Worm (Caenorhabditis elegans) whole organism, L4 larva: ENCODE data around the gene cnc-7.

Source experiments
- F26F4.8 ChIP-seq: fragments of 200-800 bp; sonication (Bioruptor generic); conservative IDR thresholded peaks from 2 replicates; pipeline ENCODE4 v1.3.6; 2022; ENCODE audit warnings: missing genetic modification characterization, missing compliant biosample characterization
- Y48G9A.11 ChIP-seq: fragments of 200-800 bp; sonication (Bioruptor generic); IDR thresholded peaks from 2 replicates; pipeline ENCODE4 v1.3.6; 2022; ENCODE audit warnings: missing genetic modification reagents, missing genetic modification characterization, missing compliant biosample characterization
- ZK546.5 ChIP-seq, 2 experiments: sonication (generic microtip); optimal IDR thresholded peaks; 2 replicates each; lab custom pipeline; 2017; ENCODE audit warnings: missing biosample characterization in 2 of 2, missing genetic modification characterization in 2 of 2
- aha-1 ChIP-seq: fragments of 150-350 bp; peaks from one replicate; lab custom pipeline; 2014; ENCODE audit warnings: missing biosample characterization, missing genetic modification characterization
- arid-1 ChIP-seq: fragments of 200-800 bp; sonication (Bioruptor generic); conservative IDR thresholded peaks from 2 replicates; pipeline ENCODE4 v1.3.6; 2022; ENCODE audit warnings: missing genetic modification reagents, missing genetic modification characterization, missing compliant biosample characterization
- attf-4 ChIP-seq: sonication (generic microtip); optimal IDR thresholded peaks from 3 replicates; lab custom pipeline; 2017; ENCODE audit warnings: missing biosample characterization, missing genetic modification characterization
- ceh-62 ChIP-seq: sonication (generic microtip); optimal IDR thresholded peaks from 2 replicates; lab custom pipeline; 2017; ENCODE audit warnings: missing biosample characterization, missing genetic modification characterization
- daf-16 ChIP-seq, 3 experiments: sonication (generic microtip); optimal IDR thresholded peaks; 2 replicates each; lab custom pipeline; 2016 to 2017; ENCODE audit warnings: missing genetic modification characterization in 3 of 3, missing genetic modification reagents in 3 of 3, mild to moderate bottlenecking in 2 of 3, missing compliant biosample characterization in 2 of 3, missing biosample characterization in 1 of 3, moderate library complexity in 1 of 3
- dpl-1 ChIP-seq: fragments of 150-350 bp; optimal IDR thresholded peaks from 2 replicates; lab custom pipeline; 2014; ENCODE audit warnings: missing biosample characterization, missing genetic modification reagents, missing genetic modification characterization
- duxl-1 ChIP-seq: sonication (generic microtip); optimal IDR thresholded peaks from 2 replicates; lab custom pipeline; 2016; ENCODE audit warnings: mild to moderate bottlenecking, missing genetic modification characterization, moderate library complexity, missing compliant biosample characterization; ENCODE audit not compliant: poor library complexity
- dve-1 ChIP-seq: sonication (generic microtip); optimal IDR thresholded peaks from 2 replicates; lab custom pipeline; 2017; ENCODE audit warnings: antibody characterized with exemption, mild to moderate bottlenecking, missing genetic modification characterization, missing compliant biosample characterization; ENCODE audit not compliant: insufficient read depth
- egl-43 ChIP-seq: fragments of 200-800 bp; sonication (Bioruptor generic); IDR thresholded peaks from 2 replicates; pipeline ENCODE4 v1.3.6; 2022; ENCODE audit warnings: missing genetic modification reagents, missing genetic modification characterization, missing compliant biosample characterization
- hlh-11 ChIP-seq: fragments of 200-800 bp; sonication (Bioruptor generic); optimal IDR thresholded peaks from 2 replicates; lab custom pipeline; 2018; ENCODE audit warnings: mild to moderate bottlenecking, missing genetic modification characterization, missing compliant biosample characterization
- hlh-30 ChIP-seq: sonication (generic microtip); optimal IDR thresholded peaks from 2 replicates; lab custom pipeline; 2017; ENCODE audit warnings: antibody characterized with exemption, mild to moderate bottlenecking, missing genetic modification characterization, missing compliant biosample characterization; ENCODE audit not compliant: insufficient read depth
- lim-7 ChIP-seq: fragments of 200-800 bp; sonication (Bioruptor generic); IDR thresholded peaks from 2 replicates; pipeline ENCODE4 v1.3.6; 2022; ENCODE audit warnings: missing genetic modification characterization, missing compliant biosample characterization
- lin-1 ChIP-seq: fragments of 200-800 bp; sonication (Bioruptor generic); IDR thresholded peaks from 2 replicates; pipeline ENCODE4 v1.3.6; 2022; ENCODE audit warnings: missing genetic modification reagents, missing genetic modification characterization, missing compliant biosample characterization
- lsy-2 ChIP-seq, 2 experiments: fragments of 150-350 bp in 1 of 2; sonication (generic microtip) in 1 of 2; optimal IDR thresholded peaks; 2 replicates each; lab custom pipeline; 2014 to 2017; ENCODE audit warnings: missing biosample characterization in 2 of 2, missing genetic modification characterization in 2 of 2
- mdl-1 ChIP-seq, 2 experiments: fragments of 150-350 bp in 1 of 2; sonication (generic microtip) in 1 of 2; optimal IDR thresholded peaks; 2 replicates each; lab custom pipeline; 2014 to 2017; ENCODE audit warnings: missing biosample characterization in 2 of 2, missing genetic modification characterization in 2 of 2
- mep-1 ChIP-seq: fragments of 150-350 bp; sonication (generic microtip); optimal IDR thresholded peaks from 3 replicates; lab custom pipeline; 2014; ENCODE audit warnings: missing biosample characterization, missing genetic modification characterization
- mxl-3 ChIP-seq: fragments of 200-800 bp; sonication (Bioruptor generic); optimal IDR thresholded peaks from 2 replicates; lab custom pipeline; 2018; ENCODE audit warnings: mild to moderate bottlenecking, missing genetic modification characterization, missing compliant biosample characterization
- nhr-11 ChIP-seq: fragments of 150-350 bp; optimal IDR thresholded peaks from 2 replicates; lab custom pipeline; 2014; ENCODE audit warnings: missing biosample characterization, missing genetic modification characterization
- nhr-111 ChIP-seq: fragments of 200-800 bp; sonication (Bioruptor generic); optimal IDR thresholded peaks from 2 replicates; lab custom pipeline; 2018; ENCODE audit warnings: mild to moderate bottlenecking, missing genetic modification characterization, missing compliant biosample characterization
- nhr-237 ChIP-seq: sonication (generic microtip); optimal IDR thresholded peaks from 2 replicates; lab custom pipeline; 2017; ENCODE audit warnings: missing biosample characterization, missing genetic modification characterization
- nhr-25 ChIP-seq: sonication (generic microtip); optimal IDR thresholded peaks from 2 replicates; lab custom pipeline; 2017; ENCODE audit warnings: missing genetic modification characterization, mild to moderate bottlenecking, missing compliant biosample characterization, antibody characterized with exemption, moderate library complexity, borderline replicate concordance; ENCODE audit not compliant: insufficient read depth
- nhr-28 ChIP-seq: fragments of 150-350 bp; optimal IDR thresholded peaks from 2 replicates; lab custom pipeline; 2014; ENCODE audit warnings: missing biosample characterization, missing genetic modification characterization
- nhr-42 ChIP-seq: fragments of 200-800 bp; sonication (Bioruptor generic); IDR thresholded peaks from 2 replicates; pipeline ENCODE4 v1.3.6; 2022; ENCODE audit warnings: missing genetic modification characterization, missing compliant biosample characterization
- nhr-48 ChIP-seq: sonication (generic microtip); optimal IDR thresholded peaks from 2 replicates; lab custom pipeline; 2016; ENCODE audit warnings: mild to moderate bottlenecking, missing genetic modification characterization, missing compliant biosample characterization
- php-3 ChIP-seq: fragments of 200-800 bp; sonication (Bioruptor generic); IDR thresholded peaks from 2 replicates; pipeline ENCODE4 v1.3.6; 2022; ENCODE audit warnings: missing genetic modification reagents, missing genetic modification characterization, missing compliant biosample characterization
- set-16 ChIP-seq: fragments of 200-800 bp; sonication (Bioruptor generic); IDR thresholded peaks from 2 replicates; pipeline ENCODE4 v1.3.6; 2022; ENCODE audit warnings: missing genetic modification reagents, missing genetic modification characterization, missing compliant biosample characterization
- snpc-4 ChIP-seq: fragments of 150-350 bp; optimal IDR thresholded peaks from 2 replicates; lab custom pipeline; 2014; ENCODE audit warnings: missing biosample characterization, missing genetic modification characterization
- spr-3 ChIP-seq: fragments of 200-800 bp; sonication (Bioruptor generic); optimal IDR thresholded peaks from 2 replicates; lab custom pipeline; 2018; ENCODE audit warnings: mild to moderate bottlenecking, missing genetic modification characterization, missing compliant biosample characterization
- unc-39 ChIP-seq: sonication (generic microtip); optimal IDR thresholded peaks from 2 replicates; lab custom pipeline; 2017; ENCODE audit warnings: missing biosample characterization, missing genetic modification characterization
- unc-62 ChIP-seq, 3 experiments: fragments of 150-350 bp in 1 of 3; sonication (generic microtip); optimal IDR thresholded peaks in 2 of 3; peaks in 1 of 3; 1 replicate in 1 of 3; 2 replicates in 2 of 3; lab custom pipeline; 2014 to 2017; ENCODE audit warnings: missing biosample characterization in 3 of 3, missing genetic modification characterization in 3 of 3, missing genetic modification reagents in 3 of 3, missing genotype in 1 of 3
- ztf-11 ChIP-seq: fragments of 150-350 bp; optimal IDR thresholded peaks from 2 replicates; lab custom pipeline; 2014; ENCODE audit warnings: missing biosample characterization, missing genetic modification characterization

Gene cnc-7

ce11 chrV:20399532-20400068 lies 5.7 kb downstream of the cnc-7 start (continued):
- TF ChIP-seq attf-4 (tag; lab: Kevin White, UChicago) (no peak), hlh-11 (no peak), snpc-4 (tag; lab: Kevin White, UChicago) (no peak), nhr-42 (GFP tag; lab: Robert Waterston, UW) (no peak), nhr-28 (tag; lab: Kevin White, UChicago) (no peak), mep-1 (tag; lab: Kevin White, UChicago) (no peak)
- TF ChIP-seq, all 104 proteins: peak for 4

- TF ChIP-seq nhr-11 (tag; lab: Kevin White, UChicago) (peak; percentile 74), egl-43 (GFP tag; lab: Robert Waterston, UW) (peak; percentile 51; the same call in 1 of the 2 replicates), nhr-237 (tag; lab: Kevin White, UChicago) (no peak), ceh-62 (tag; lab: Kevin White, UChicago) (no peak), lsy-2 (tag; optimal IDR thresholded peaks at IDR 0.05; lab: Kevin White, UChicago) (peak in 1 of 2 experiments; percentile 29), aha-1 (tag; lab: Kevin White, UChicago) (peak; percentile 62)
- TF ChIP-seq, all 104 proteins: peak for 4
These were observed 9.0 kb downstream of the cnc-7 start for ce11 chrV:20402842-20403241.

DNA sequence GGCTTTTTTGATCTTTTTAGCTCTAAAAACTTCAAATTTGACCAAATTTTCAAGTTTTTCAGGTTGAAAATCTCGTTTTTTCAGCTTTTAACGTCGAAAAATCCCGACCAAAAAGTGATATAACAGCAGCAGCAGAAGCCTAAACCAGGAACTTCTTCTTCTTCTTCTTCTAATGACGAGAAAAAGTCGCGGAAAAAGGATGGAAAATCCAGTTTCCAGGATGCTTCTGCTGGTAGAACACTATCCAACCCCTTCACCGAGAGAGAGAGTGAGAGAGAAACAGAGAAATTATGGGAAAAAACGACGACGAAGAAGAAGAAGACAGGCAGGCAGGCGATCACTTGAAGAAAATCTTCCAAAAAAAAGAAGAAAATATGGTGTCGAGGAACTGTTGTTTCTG lies 12.9 kb downstream of the cnc-7 start:
- no peak for TF ChIP-seq arid-1 (GFP tag; lab: Robert Waterston, UW)
- TF ChIP-seq aha-1 (tag; lab: Kevin White, UChicago) = peak; percentile 64
- TF ChIP-seq Y48G9A.11 (GFP tag; lab: Robert Waterston, UW) = no peak
- TF ChIP-seq ZK546.5 (tag; optimal IDR thresholded peaks at IDR 0.05; lab: Kevin White, UChicago) = no peak
- TF ChIP-seq hlh-30 (tag; lab: Kevin White, UChicago) = no peak
- no peak for TF ChIP-seq mxl-3 (GFP tag; lab: Kevin White, UChicago)
- TF ChIP-seq ztf-11 (tag; lab: Kevin White, UChicago) = no peak
- TF ChIP-seq nhr-48 = no peak
- TF ChIP-seq mdl-1 (tag; optimal IDR thresholded peaks at IDR 0.05; lab: Kevin White, UChicago) = no peak

- TF ChIP-seq set-16 = peak; percentile 50; the same call in 1 of the 2 replicates
- TF ChIP-seq lin-1 (GFP tag; lab: Robert Waterston, UW) = no peak
- TF ChIP-seq, all 104 proteins: peak for 1
These were observed 15.1 kb downstream of the cnc-7 start for ce11 chrV:20409016-20409415.

DNA sequence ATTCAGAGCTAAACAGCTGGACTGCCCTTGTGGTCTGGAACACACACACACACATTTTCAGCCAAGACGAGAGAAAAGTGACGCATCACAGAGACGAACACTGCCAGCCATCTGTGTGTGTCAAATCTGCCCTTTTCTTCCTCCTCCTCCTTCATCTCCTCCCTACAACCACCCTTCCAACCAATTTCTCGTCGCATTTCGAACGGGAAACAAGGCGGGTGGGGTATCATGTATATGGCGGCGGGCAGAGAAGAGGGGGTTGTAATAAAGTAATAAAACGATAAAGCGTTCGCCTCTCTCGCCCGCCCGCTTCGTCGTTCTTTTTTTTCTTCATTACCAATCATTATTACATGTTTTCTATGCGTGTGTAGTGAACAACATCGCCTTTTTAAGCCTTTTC lies 16.4 kb downstream of the cnc-7 start:
- TF ChIP-seq dve-1 (peak; percentile 30), egl-43 (GFP tag; lab: Robert Waterston, UW) (0 out of 2 replicates have a peak, but pooled peaks have one; percentile 33), lim-7 (GFP tag; lab: Robert Waterston, UW) (no peak), spr-3 (GFP tag; lab: Kevin White, UChicago) (no peak), duxl-1 (tag; lab: Kevin White, UChicago) (peak; percentile 8), dpl-1 (GFP tag; lab: Kevin White, UChicago) (no peak), php-3 (GFP tag; lab: Robert Waterston, UW) (0 out of 2 replicates have a peak, but pooled peaks have one; percentile 7), arid-1 (GFP tag; lab: Robert Waterston, UW) (no peak), unc-62 (GFP tag; optimal IDR thresholded peaks at IDR 0.05 in 1 of 2; lab: Kevin White, UChicago) (peak in 1 of 2 experiments; percentile 41), unc-62 (tag; optimal IDR thresholded peaks at IDR 0.05; lab: Kevin White, UChicago) (no peak), nhr-25 (tag; lab: Kevin White, UChicago) (no peak), F26F4.8 (GFP tag; lab: Robert Waterston, UW) (no peak), nhr-28 (tag; lab: Kevin White, UChicago) (peak; percentile 5), nhr-111 (no peak), daf-16 (GFP tag; optimal IDR thresholded peaks at IDR 0.05; lab: Kevin White, UChicago) (no peak), daf-16 (tag; optimal IDR thresholded peaks at IDR 0.05; lab: Kevin White, UChicago) (no peak), nhr-11 (tag; lab: Kevin White, UChicago) (no peak), unc-39 (tag; lab: Kevin White, UChicago) (no peak), hlh-11 (peak; percentile 2), mxl-3 (GFP tag; lab: Kevin White, UChicago) (peak; percentile 17)
